Fruit fly (Drosophila melanogaster): ENCODE data around the gene CG45089.

Gene CG45089

dm6 chrX:7934679-7935078 lies 41.1 kb upstream of the CG45089 start, which contains the start of gene RpS14b (continued):
- TF ChIP-seq Atf-2 (GFP tag; optimal IDR thresholded peaks at IDR 0.05) (no peak), D19B (GFP tag; optimal IDR thresholded peaks at IDR 0.05) (peak; percentile 39), CG14860 (GFP tag; IDR thresholded peaks at IDR 0.05; ENCODE audit: partially characterized antibody) (peak; percentile 55; the same call in 2 of the 3 replicates), CG17385 (GFP tag; optimal IDR thresholded peaks at IDR 0.05) (peak; percentile 66), stc (GFP tag; IDR thresholded peaks at IDR 0.05) (peak; percentile 65; the same call in 1 of the 2 replicates), CG10274 (GFP tag; optimal IDR thresholded peaks at IDR 0.05) (peak; percentile 43), CG14965 (GFP tag; optimal IDR thresholded peaks at IDR 0.05; ENCODE audit: borderline replicate concordance) (no peak), Xbp1 (GFP tag; optimal IDR thresholded peaks at IDR 0.05) (peak; percentile 62), vfl (GFP tag; optimal IDR thresholded peaks at IDR 0.05) (peak; percentile 35), CG15696 (tag; optimal IDR thresholded peaks at IDR 0.05) (no peak), CG9727 (GFP tag; optimal IDR thresholded peaks at IDR 0.05) (peak; percentile 74), Scr (GFP tag; IDR thresholded peaks at IDR 0.05; ENCODE audit: partially characterized antibody) (peak; percentile 73), CG2875 (GFP tag; optimal IDR thresholded peaks at IDR 0.05) (peak; percentile 43), onecut (GFP tag; IDR thresholded peaks at IDR 0.05) (peak; percentile 69), Lim3 (GFP tag; IDR thresholded peaks at IDR 0.05) (no peak), Mad (GFP tag; optimal IDR thresholded peaks at IDR 0.05) (peak; percentile 36), gt (GFP tag; IDR thresholded peaks at IDR 0.05) (no peak), Lpt (GFP tag; optimal IDR thresholded peaks at IDR 0.05) (no peak), Opbp (GFP tag; IDR thresholded peaks at IDR 0.05; ENCODE audit: partially characterized antibody) (peak; percentile 78), slp2 (GFP tag; optimal IDR thresholded peaks at IDR 0.05) (peak; percentile 6), Neu2 (GFP tag; optimal IDR thresholded peaks at IDR 0.05; ENCODE audit: borderline replicate concordance) (no peak), Oaz (GFP tag; IDR thresholded peaks at IDR 0.05) (peak; percentile 52), Side (GFP tag; optimal IDR thresholded peaks at IDR 0.05) (peak; percentile 74), ase (GFP tag; IDR thresholded peaks at IDR 0.05) (peak; percentile 67; the same call in 2 of the 3 replicates), CG7372 (GFP tag; IDR thresholded peaks at IDR 0.05) (peak; percentile 46; the same call in 1 of the 2 replicates), sc (optimal IDR thresholded peaks at IDR 0.05) (no peak), sc (GFP tag; optimal IDR thresholded peaks at IDR 0.05) (peak; percentile 8), CG7963 (GFP tag; IDR thresholded peaks at IDR 0.05; ENCODE audit: partially characterized antibody) (0 out of 3 replicates have a peak, but pooled peaks have one; percentile 43), CG14014 (GFP tag; IDR thresholded peaks at IDR 0.05) (peak; percentile 60; the same call in 1 of the 2 replicates), Fer1 (GFP tag; optimal IDR thresholded peaks at IDR 0.05) (peak; percentile 77), unpg (GFP tag; optimal IDR thresholded peaks at IDR 0.05) (peak; percentile 51), HLH54F (GFP tag; optimal IDR thresholded peaks at IDR 0.05) (peak; percentile 45), dmrt99B (tag; optimal IDR thresholded peaks at IDR 0.05) (peak; percentile 10), pho (GFP tag; optimal IDR thresholded peaks at IDR 0.05) (peak; percentile 53), CG14667 (GFP tag; IDR thresholded peaks at IDR 0.05) (no peak), vvl (GFP tag; IDR thresholded peaks at IDR 0.05) (peak; percentile 79), CG32532 (GFP tag; IDR thresholded peaks at IDR 0.05) (peak; percentile 83), sisA (GFP tag; IDR thresholded peaks at IDR 0.05) (peak; percentile 24; the same call in 1 of the 2 replicates), CG6689 (GFP tag; IDR thresholded peaks at IDR 0.05) (no peak), Med (GFP tag) (peak; percentile 96), Dp (GFP tag; optimal IDR thresholded peaks at IDR 0.05) (peak; percentile 19), CG16779 (GFP tag; IDR thresholded peaks at IDR 0.05) (no peak), amos (GFP tag; IDR thresholded peaks at IDR 0.05; ENCODE audit: partially characterized antibody) (peak; percentile 83), kay (GFP tag; optimal IDR thresholded peaks at IDR 0.05) (no peak), en (GFP tag; optimal IDR thresholded peaks at IDR 0.05) (no peak), CG1233 (GFP tag; optimal IDR thresholded peaks at IDR 0.05) (peak; percentile 64), CG3726 (GFP tag; IDR thresholded peaks at IDR 0.05) (no peak), bowl (GFP tag; IDR thresholded peaks at IDR 0.05) (no peak), toy (GFP tag; IDR thresholded peaks at IDR 0.05) (0 out of 2 replicates have a peak, but pooled peaks have one; percentile 37), gro (GFP tag; optimal IDR thresholded peaks at IDR 0.05) (peak; percentile 72), cad (GFP tag; optimal IDR thresholded peaks at IDR 0.05) (no peak), shn (GFP tag; optimal IDR thresholded peaks at IDR 0.05) (peak; percentile 40)

Data from whole organism, embryonic.